Fruit fly (Drosophila melanogaster) whole organism, prepupa: Measurements from ENCODE around the gene CG31798.

Experiments
- Blimp-1 ChIP-seq: fragments of 200-800 bp; sonication (Bioruptor generic); optimal IDR thresholded peaks from 3 replicates; lab custom pipeline; 2017; ENCODE audit warnings: missing biosample characterization, missing genetic modification characterization, mild to moderate bottlenecking, moderate library complexity, missing genetic modification reagents
- CG11902 ChIP-seq: fragments of 200-800 bp; sonication (Bioruptor generic); optimal IDR thresholded peaks from 3 replicates; lab custom pipeline; 2016; ENCODE audit warnings: missing biosample characterization, missing genetic modification characterization
- CG15336 ChIP-seq: fragments of 200-800 bp; sonication (Bioruptor generic); IDR thresholded peaks from 2 replicates; pipeline ENCODE4 v1.3.6; 2022; ENCODE audit warnings: missing biosample characterization, missing genetic modification characterization
- CG1621 ChIP-seq: fragments of 200-800 bp; sonication (Bioruptor generic); optimal IDR thresholded peaks from 3 replicates; lab custom pipeline; 2018; ENCODE audit warnings: missing biosample characterization, mild to moderate bottlenecking, missing genetic modification characterization
- CG3032 ChIP-seq: fragments of 200-800 bp; optimal IDR thresholded peaks from 2 replicates; lab custom pipeline; 2019; ENCODE audit warnings: missing biosample characterization, mild to moderate bottlenecking, missing genetic modification characterization, moderate library complexity
- CG32006 ChIP-seq: fragments of 200-800 bp; sonication (Bioruptor generic); optimal IDR thresholded peaks from 3 replicates; lab custom pipeline; 2017; ENCODE audit warnings: missing biosample characterization, mild to moderate bottlenecking, missing genetic modification characterization
- CG3919 ChIP-seq: fragments of 200-800 bp; sonication (Bioruptor generic); optimal IDR thresholded peaks from 3 replicates; lab custom pipeline; 2016; ENCODE audit warnings: missing biosample characterization, missing genetic modification characterization
- CG4318 ChIP-seq: fragments of 200-800 bp; sonication (Bioruptor generic); optimal IDR thresholded peaks from 3 replicates; lab custom pipeline; 2017; ENCODE audit warnings: missing biosample characterization, mild to moderate bottlenecking, missing genetic modification characterization
- CG6163 ChIP-seq: fragments of 200-800 bp; sonication (Bioruptor generic); IDR thresholded peaks from 3 replicates; pipeline ENCODE4 v1.3.6; 2022; ENCODE audit warnings: missing biosample characterization, missing genetic modification characterization
- CG6276 ChIP-seq: fragments of 200-800 bp; sonication (Bioruptor generic); optimal IDR thresholded peaks from 2 replicates; lab custom pipeline; 2017; ENCODE audit warnings: missing biosample characterization, mild to moderate bottlenecking, missing genetic modification characterization
- CG6792 ChIP-seq: fragments of 200-800 bp; sonication (Bioruptor generic); optimal IDR thresholded peaks from 3 replicates; lab custom pipeline; 2016; ENCODE audit warnings: missing biosample characterization, missing genetic modification characterization
- CG6808 ChIP-seq: fragments of 200-800 bp; sonication (Bioruptor generic); optimal IDR thresholded peaks from 3 replicates; lab custom pipeline; 2017; ENCODE audit warnings: missing biosample characterization, missing genetic modification characterization, mild to moderate bottlenecking, moderate library complexity, missing genetic modification reagents
- CG6854 ChIP-seq: fragments of 200-800 bp; sonication (Bioruptor generic); optimal IDR thresholded peaks from 2 replicates; lab custom pipeline; 2017; ENCODE audit warnings: missing biosample characterization, mild to moderate bottlenecking, missing genetic modification characterization
- CG8119 ChIP-seq: fragments of 200-800 bp; sonication (Bioruptor generic); IDR thresholded peaks from 3 replicates; pipeline ENCODE4 v1.3.6; 2022; ENCODE audit warnings: missing biosample characterization, missing genetic modification characterization
- CG8319 ChIP-seq: fragments of 200-800 bp; sonication (Bioruptor generic); optimal IDR thresholded peaks from 3 replicates; lab custom pipeline; 2016; ENCODE audit warnings: missing biosample characterization, missing genetic modification characterization
- CG8632 ChIP-seq: fragments of 200-800 bp; sonication (Bioruptor generic); optimal IDR thresholded peaks from 3 replicates; lab custom pipeline; 2016; ENCODE audit warnings: missing biosample characterization, missing genetic modification characterization
- Eip75B ChIP-seq: fragments of 200-800 bp; sonication (Bioruptor generic); optimal IDR thresholded peaks from 3 replicates; lab custom pipeline; 2016; ENCODE audit warnings: missing biosample characterization, missing genetic modification characterization
- Eip78C ChIP-seq: fragments of 200-800 bp; sonication (Bioruptor generic); peaks from one replicate; lab custom pipeline; 2016; ENCODE audit warnings: missing biosample characterization, missing genetic modification characterization
- Eip93F ChIP-seq: fragments of 200-800 bp; sonication (Bioruptor generic); optimal IDR thresholded peaks from 2 replicates; lab custom pipeline; 2016; ENCODE audit warnings: missing biosample characterization, mild to moderate bottlenecking, missing genetic modification characterization
- Ets21C ChIP-seq: fragments of 200-800 bp; sonication (Bioruptor generic); optimal IDR thresholded peaks from 3 replicates; lab custom pipeline; 2016; ENCODE audit warnings: missing biosample characterization, missing genetic modification characterization
- Ets96B ChIP-seq: fragments of 200-800 bp; optimal IDR thresholded peaks from 2 replicates; lab custom pipeline; 2019; ENCODE audit warnings: missing biosample characterization, mild to moderate bottlenecking, missing genetic modification characterization, moderate library complexity
- Hr38 ChIP-seq: sonication (Bioruptor generic); optimal IDR thresholded peaks from 2 replicates; lab custom pipeline; 2016; ENCODE audit warnings: missing biosample characterization, missing genetic modification characterization
- Lpt ChIP-seq: fragments of 200-800 bp; sonication (Bioruptor generic); optimal IDR thresholded peaks from 3 replicates; lab custom pipeline; 2016; ENCODE audit warnings: missing biosample characterization, missing genetic modification characterization
- Met ChIP-seq: fragments of 200-800 bp; sonication (Bioruptor generic); optimal IDR thresholded peaks from 3 replicates; lab custom pipeline; 2016; ENCODE audit warnings: missing biosample characterization, missing genetic modification characterization
- OdsH ChIP-seq: fragments of 200-800 bp; sonication (Bioruptor generic); optimal IDR thresholded peaks from 3 replicates; lab custom pipeline; 2016; ENCODE audit warnings: missing biosample characterization, missing genetic modification characterization
- Smox ChIP-seq: fragments of 200-800 bp; sonication (Bioruptor generic); optimal IDR thresholded peaks from 3 replicates; lab custom pipeline; 2016; ENCODE audit warnings: missing biosample characterization, missing genetic modification characterization
- Sox102F ChIP-seq: fragments of 200-800 bp; sonication (Bioruptor generic); optimal IDR thresholded peaks from 2 replicates; lab custom pipeline; 2016; ENCODE audit warnings: missing biosample characterization, mild to moderate bottlenecking, missing genetic modification characterization
- Sox14 ChIP-seq: fragments of 200-800 bp; sonication (Bioruptor generic); optimal IDR thresholded peaks from 3 replicates; lab custom pipeline; 2016; ENCODE audit warnings: missing biosample characterization, missing genetic modification characterization
- Sox15 ChIP-seq: fragments of 200-800 bp; sonication (Bioruptor generic); optimal IDR thresholded peaks from 3 replicates; lab custom pipeline; 2016; ENCODE audit warnings: missing biosample characterization, missing genetic modification characterization
- acj6 ChIP-seq: fragments of 200-800 bp; sonication (Bioruptor generic); optimal IDR thresholded peaks from 3 replicates; lab custom pipeline; 2016; ENCODE audit warnings: missing biosample characterization, missing genetic modification characterization
- cyc ChIP-seq: fragments of 200-800 bp; sonication (Bioruptor generic); optimal IDR thresholded peaks from 3 replicates; lab custom pipeline; 2016; ENCODE audit warnings: missing biosample characterization, missing genetic modification characterization
- dsx ChIP-seq: fragments of 200-800 bp; optimal IDR thresholded peaks from 3 replicates; lab custom pipeline; 2019; ENCODE audit warnings: missing biosample characterization, mild to moderate bottlenecking, missing genetic modification characterization, moderate library complexity; ENCODE audit not compliant: poor library complexity, severe bottlenecking
- eg ChIP-seq: fragments of 200-800 bp; sonication (Bioruptor generic); IDR thresholded peaks from 3 replicates; pipeline ENCODE4 v1.3.6; 2022; ENCODE audit warnings: missing biosample characterization, missing genetic modification characterization
- esn ChIP-seq: fragments of 200-800 bp; sonication (Bioruptor generic); optimal IDR thresholded peaks from 2 replicates; lab custom pipeline; 2016; ENCODE audit warnings: missing biosample characterization, mild to moderate bottlenecking, missing genetic modification characterization, moderate library complexity
- fd85E ChIP-seq: fragments of 200-800 bp; sonication (Bioruptor generic); optimal IDR thresholded peaks from 3 replicates; lab custom pipeline; 2016; ENCODE audit warnings: missing biosample characterization, missing genetic modification characterization
- fkh ChIP-seq: fragments of 200-800 bp; sonication (Bioruptor generic); optimal IDR thresholded peaks from 3 replicates; lab custom pipeline; 2017; ENCODE audit warnings: missing biosample characterization, mild to moderate bottlenecking, missing genetic modification characterization, moderate library complexity
- pdm3 ChIP-seq: fragments of 200-800 bp; sonication (Bioruptor generic); optimal IDR thresholded peaks from 3 replicates; lab custom pipeline; 2016; ENCODE audit warnings: missing biosample characterization, missing genetic modification characterization
- ss ChIP-seq, 2 experiments: fragments of 200-800 bp; sonication (Bioruptor generic); optimal IDR thresholded peaks; 2 replicates in 1 of 2; 3 replicates in 1 of 2; lab custom pipeline; 2017 to 2018; ENCODE audit warnings: mild to moderate bottlenecking in 2 of 2, missing biosample characterization in 2 of 2, missing genetic modification characterization in 2 of 2, moderate library complexity in 1 of 2
- svp ChIP-seq: fragments of 200-800 bp; sonication (Bioruptor generic); peaks from one replicate; lab custom pipeline; 2016; ENCODE audit warnings: missing biosample characterization, missing genetic modification characterization
- topi ChIP-seq: fragments of 200-800 bp; sonication (Bioruptor generic); optimal IDR thresholded peaks from 3 replicates; lab custom pipeline; 2016; ENCODE audit warnings: missing biosample characterization, missing genetic modification characterization
- vri ChIP-seq: fragments of 200-800 bp; sonication (Bioruptor generic); optimal IDR thresholded peaks from 3 replicates; lab custom pipeline; 2016; ENCODE audit warnings: missing biosample characterization, mild to moderate bottlenecking, missing genetic modification characterization

The CG31798 gene

DNA sequence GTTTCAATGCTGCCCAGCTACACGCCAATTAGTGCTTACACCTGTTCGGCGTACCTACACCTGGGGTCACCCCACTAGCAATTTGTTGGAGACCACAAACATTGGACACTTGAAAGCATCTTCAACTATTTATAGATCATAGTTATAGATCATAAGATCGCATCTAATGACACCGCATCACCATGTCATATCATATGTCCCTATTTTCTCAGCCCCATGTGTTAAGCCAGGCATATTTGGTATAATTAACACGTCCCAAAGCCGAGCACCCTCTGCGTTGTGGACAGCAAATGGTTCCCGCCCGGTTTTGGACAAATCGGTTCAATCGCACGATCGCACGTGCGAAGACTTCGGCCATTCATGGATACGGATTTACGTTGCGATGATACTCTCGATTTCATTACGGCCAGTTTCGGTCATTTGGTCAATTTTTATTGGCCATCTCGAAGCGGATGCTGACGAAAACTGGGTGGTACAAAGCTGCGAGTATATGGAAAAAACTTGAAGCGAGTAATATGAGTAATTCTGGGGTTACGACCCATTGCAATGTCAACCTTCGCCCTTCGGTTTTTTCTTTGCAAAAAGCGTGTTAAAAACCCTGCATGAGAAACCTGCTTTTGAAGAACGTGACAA, 45.8 kb downstream of the CG31798 start (continued):
- TF ChIP-seq dsx (peak; percentile 5), CG4318 (GFP tag; lab: Kevin White, UChicago) (peak; percentile 68), Smox (GFP tag; lab: Kevin White, UChicago) (peak; percentile 48), topi (GFP tag; lab: Kevin White, UChicago) (peak; percentile 49), Sox102F (GFP tag; lab: Kevin White, UChicago) (peak; percentile 16), Eip78C (GFP tag; lab: Kevin White, UChicago) (peak; percentile 92), Sox15 (peak; percentile 59), esn (GFP tag; lab: Kevin White, UChicago) (no peak), CG3032 (tag; lab: Kevin White, UChicago) (peak; percentile 54), cyc (peak; percentile 36), CG6163 (GFP tag; lab: Robert Waterston, UW) (peak; percentile 71), Sox14 (GFP tag; lab: Kevin White, UChicago) (peak; percentile 77), CG6792 (peak; percentile 3), CG3919 (GFP tag; lab: Kevin White, UChicago) (peak; percentile 48), CG6854 (GFP tag; lab: Kevin White, UChicago) (no peak), Blimp-1 (GFP tag; lab: Kevin White, UChicago) (peak; percentile 69), CG32006 (GFP tag; lab: Kevin White, UChicago) (peak; percentile 68), fkh (GFP tag; lab: Kevin White, UChicago) (no peak), Lpt (GFP tag; lab: Kevin White, UChicago) (no peak)

dm6 chr2L:19440285-19440684, 46.3 kb downstream of the CG31798 start:
- TF ChIP-seq Eip78C (GFP tag; lab: Kevin White, UChicago), result peak; percentile 43
- no peak for TF ChIP-seq fd85E (GFP tag; lab: Kevin White, UChicago)

DNA sequence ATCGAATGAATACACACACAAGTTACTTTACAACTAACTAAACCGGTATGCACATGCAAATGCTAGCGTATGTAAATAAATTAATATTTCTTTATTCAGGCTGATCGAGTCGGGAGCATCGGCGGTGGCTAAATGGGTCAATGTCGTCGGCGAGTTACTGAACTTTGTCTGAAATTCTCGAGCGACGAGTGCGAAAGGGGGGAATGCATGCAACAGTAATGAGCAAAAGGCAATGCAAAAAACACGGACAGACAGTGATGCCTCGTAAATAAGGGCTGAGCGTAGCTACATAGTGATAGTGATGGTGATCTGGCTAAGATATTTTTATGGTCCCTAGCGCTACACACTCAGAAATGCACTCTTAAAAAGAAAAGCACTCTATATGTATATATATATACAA, 46.8 kb downstream of the CG31798 start:
- TF ChIP-seq CG8632 (GFP tag; lab: Kevin White, UChicago), result peak; percentile 30
- TF ChIP-seq CG6276, result no peak
- TF ChIP-seq CG8319, result no peak
- peak; percentile 28 for TF ChIP-seq CG1621 (tag; lab: Kevin White, UChicago)
- TF ChIP-seq CG32006 (GFP tag; lab: Kevin White, UChicago), result no peak
- TF ChIP-seq Blimp-1 (GFP tag; lab: Kevin White, UChicago), result no peak
- no peak for TF ChIP-seq OdsH (GFP tag; lab: Kevin White, UChicago)
- peak; percentile 78 for TF ChIP-seq Eip75B (GFP tag; lab: Kevin White, UChicago)
- no peak for TF ChIP-seq CG8119
- TF ChIP-seq pdm3 (GFP tag; lab: Kevin White, UChicago), result peak; percentile 54
- no peak for TF ChIP-seq fkh (GFP tag; lab: Kevin White, UChicago)
- peak; percentile 14 to 58 for TF ChIP-seq ss (GFP tag; optimal IDR thresholded peaks at IDR 0.05; lab: Kevin White, UChicago)
- peak; percentile 9 for TF ChIP-seq Ets96B (tag; lab: Kevin White, UChicago)
- no peak for TF ChIP-seq svp (GFP tag; lab: Kevin White, UChicago)
- TF ChIP-seq acj6 (GFP tag; lab: Kevin White, UChicago), result peak; percentile 7
- TF ChIP-seq CG4318 (GFP tag; lab: Kevin White, UChicago), result no peak
- peak; percentile 31 for TF ChIP-seq CG6808 (GFP tag; lab: Kevin White, UChicago)
- peak; percentile 18 for TF ChIP-seq CG3032 (tag; lab: Kevin White, UChicago)
- no peak for TF ChIP-seq Eip93F (GFP tag; lab: Kevin White, UChicago)
- peak; percentile 6 for TF ChIP-seq CG3919 (GFP tag; lab: Kevin White, UChicago)
- no peak for TF ChIP-seq Sox102F (GFP tag; lab: Kevin White, UChicago)
- no peak for TF ChIP-seq Ets21C
- TF ChIP-seq vri (GFP tag; lab: Kevin White, UChicago), result peak; percentile 16
- no peak for TF ChIP-seq CG11902 (GFP tag; lab: Kevin White, UChicago)
- no peak for TF ChIP-seq fd85E (GFP tag; lab: Kevin White, UChicago)
- peak; percentile 25; the same call in 1 of the 2 replicates for TF ChIP-seq CG15336 (GFP tag; lab: Robert Waterston, UW)
- TF ChIP-seq Met, result no peak
- peak; percentile 49 for TF ChIP-seq dsx
- TF ChIP-seq CG6163 (GFP tag; lab: Robert Waterston, UW), result peak; percentile 91
- TF ChIP-seq Hr38, result no peak
- 0 out of 3 replicates have a peak, but pooled peaks have one; percentile 34 for TF ChIP-seq eg
